Worm (Caenorhabditis elegans) whole organism, young adult: Measurements from ENCODE around the gene ptc-1.

Experiments
- C17E4.6 ChIP-seq: fragments of 200-800 bp; sonication (Bioruptor generic); IDR thresholded peaks from 2 replicates; pipeline ENCODE4 v1.3.6; 2022; ENCODE audit warnings: missing genetic modification reagents, missing genetic modification characterization, missing compliant biosample characterization
- F22D6.2 ChIP-seq: sonication (generic microtip); optimal IDR thresholded peaks from 2 replicates; lab custom pipeline; 2016; ENCODE audit warnings: mild to moderate bottlenecking, missing genetic modification characterization, missing compliant biosample characterization
- F49E8.2 ChIP-seq: sonication (generic microtip); optimal IDR thresholded peaks from 3 replicates; lab custom pipeline; 2017; ENCODE audit warnings: missing genetic modification characterization, mild to moderate bottlenecking, missing compliant biosample characterization, antibody characterized with exemption, moderate library complexity; ENCODE audit not compliant: insufficient read depth
- F55B11.4 ChIP-seq: sonication (generic microtip); optimal IDR thresholded peaks from 2 replicates; lab custom pipeline; 2016; ENCODE audit warnings: missing compliant biosample characterization, missing genetic modification characterization, borderline replicate concordance; ENCODE audit not compliant: insufficient read depth
- Y56A3A.18 ChIP-seq: fragments of 200-800 bp; sonication (Bioruptor generic); IDR thresholded peaks from 2 replicates; pipeline ENCODE4 v1.3.6; 2022; ENCODE audit warnings: missing genetic modification reagents, missing genetic modification characterization, missing compliant biosample characterization
- Y95B8A.8 ChIP-seq: fragments of 200-800 bp; sonication (Bioruptor generic); IDR thresholded peaks from 2 replicates; pipeline ENCODE4 v1.3.6; 2022; ENCODE audit warnings: missing genetic modification reagents, missing genetic modification characterization, missing compliant biosample characterization
- akir-1 ChIP-seq: fragments of 200-800 bp; sonication (Bioruptor generic); optimal IDR thresholded peaks from 2 replicates; lab custom pipeline; 2018; ENCODE audit warnings: mild to moderate bottlenecking, missing genetic modification characterization, moderate library complexity, missing compliant biosample characterization
- aptf-3 ChIP-seq: fragments of 200-800 bp; sonication (Bioruptor generic); IDR thresholded peaks from 2 replicates; pipeline ENCODE4 v1.3.6; 2022; ENCODE audit warnings: missing genetic modification characterization, missing compliant biosample characterization
- atf-7 ChIP-seq: sonication (generic microtip); optimal IDR thresholded peaks from 2 replicates; lab custom pipeline; 2017; ENCODE audit warnings: mild to moderate bottlenecking, missing genetic modification characterization, missing compliant biosample characterization
- attf-3 ChIP-seq: fragments of 200-800 bp; sonication (Bioruptor generic); conservative IDR thresholded peaks from 2 replicates; pipeline ENCODE4 v1.3.6; 2022; ENCODE audit warnings: missing genetic modification reagents, missing genetic modification characterization, missing compliant biosample characterization
- cebp-1 ChIP-seq, 2 experiments: fragments of 200-800 bp in 1 of 2; sonication (Bioruptor generic) in 1 of 2; sonication (generic microtip) in 1 of 2; IDR thresholded peaks in 1 of 2; optimal IDR thresholded peaks in 1 of 2; 2 replicates each; pipeline versions ENCODE4 v1.3.6 to Lab custom; 2017 to 2022; ENCODE audit warnings: missing compliant biosample characterization in 2 of 2, missing genetic modification characterization in 2 of 2, mild to moderate bottlenecking in 1 of 2, missing genetic modification reagents in 1 of 2, moderate library complexity in 1 of 2
- ceh-40 ChIP-seq: fragments of 200-800 bp; sonication (Bioruptor generic); IDR thresholded peaks from 2 replicates; pipeline ENCODE4 v1.3.6; 2022; ENCODE audit warnings: missing genetic modification characterization, missing compliant biosample characterization
- ceh-79 ChIP-seq: sonication (generic microtip); optimal IDR thresholded peaks from 2 replicates; lab custom pipeline; 2017; ENCODE audit warnings: mild to moderate bottlenecking, missing genetic modification characterization, missing compliant biosample characterization
- chd-7 ChIP-seq: sonication (generic microtip); optimal IDR thresholded peaks from 2 replicates; lab custom pipeline; 2016; ENCODE audit warnings: mild to moderate bottlenecking, missing genetic modification characterization, moderate library complexity, missing compliant biosample characterization
- dox-1 ChIP-seq: fragments of 200-800 bp; sonication (Bioruptor generic); IDR thresholded peaks from 2 replicates; pipeline ENCODE4 v1.3.6; 2022; ENCODE audit warnings: missing genetic modification reagents, missing genetic modification characterization, missing compliant biosample characterization
- dpff-1 ChIP-seq: sonication (generic microtip); optimal IDR thresholded peaks from 2 replicates; lab custom pipeline; 2017; ENCODE audit warnings: mild to moderate bottlenecking, missing genetic modification characterization, missing compliant biosample characterization
- dpl-1 ChIP-seq: fragments of 150-350 bp; optimal IDR thresholded peaks from 2 replicates; lab custom pipeline; 2014; ENCODE audit warnings: missing biosample characterization, missing genetic modification reagents, missing genetic modification characterization
- egl-44 ChIP-seq: fragments of 200-800 bp; sonication (Bioruptor generic); IDR thresholded peaks from 2 replicates; pipeline ENCODE4 v1.3.6; 2022; ENCODE audit warnings: missing genetic modification reagents, missing genetic modification characterization, missing compliant biosample characterization
- him-1 ChIP-seq: sonication (generic microtip); optimal IDR thresholded peaks from 2 replicates; lab custom pipeline; 2016; ENCODE audit warnings: missing genotype, missing genetic modification reagents, missing genetic modification characterization, missing compliant biosample characterization
- hlh-26 ChIP-seq: fragments of 200-800 bp; sonication (Bioruptor generic); conservative IDR thresholded peaks from 2 replicates; pipeline ENCODE4 v1.3.6; 2022; ENCODE audit warnings: missing genetic modification reagents, missing genetic modification characterization, missing compliant biosample characterization
- hrde-1 ChIP-seq: sonication (generic microtip); optimal IDR thresholded peaks from 2 replicates; lab custom pipeline; 2016; ENCODE audit warnings: missing genetic modification characterization, mild to moderate bottlenecking, missing compliant biosample characterization, moderate library complexity, missing genotype, missing genetic modification reagents, borderline replicate concordance
- let-607 ChIP-seq, 2 experiments: fragments of 200-800 bp in 1 of 2; sonication (Bioruptor generic) in 1 of 2; sonication (generic microtip) in 1 of 2; optimal IDR thresholded peaks; 2 replicates each; lab custom pipeline; 2016 to 2018; ENCODE audit warnings: mild to moderate bottlenecking in 2 of 2, missing compliant biosample characterization in 2 of 2, missing genetic modification characterization in 2 of 2, moderate library complexity in 2 of 2, missing genotype in 1 of 2
- lin-35 ChIP-seq, 3 experiments: fragments of 150-350 bp in 2 of 3; sonication (generic microtip) in 1 of 3; optimal IDR thresholded peaks; 2 replicates each; lab custom pipeline; 2014 to 2018; ENCODE audit warnings: missing biosample characterization in 3 of 3, missing genetic modification characterization in 3 of 3, missing genetic modification reagents in 3 of 3
- lin-40 ChIP-seq: sonication (generic microtip); optimal IDR thresholded peaks from 2 replicates; lab custom pipeline; 2016; ENCODE audit warnings: missing genetic modification characterization, mild to moderate bottlenecking, missing compliant biosample characterization, missing genotype, missing genetic modification reagents
- lsl-1 ChIP-seq: fragments of 200-800 bp; sonication (Bioruptor generic); optimal IDR thresholded peaks from 2 replicates; lab custom pipeline; 2018; ENCODE audit warnings: mild to moderate bottlenecking, missing genetic modification characterization, moderate library complexity, missing compliant biosample characterization
- madf-6 ChIP-seq: fragments of 200-800 bp; sonication (Bioruptor generic); IDR thresholded peaks from 2 replicates; pipeline ENCODE4 v1.3.6; 2022; ENCODE audit warnings: missing genetic modification reagents, missing genetic modification characterization, missing compliant biosample characterization
- mes-4 ChIP-seq: sonication (generic microtip); optimal IDR thresholded peaks from 2 replicates; lab custom pipeline; 2016; ENCODE audit warnings: missing genotype, missing genetic modification characterization, missing compliant biosample characterization
- mxl-1 ChIP-seq: sonication (generic microtip); optimal IDR thresholded peaks from 2 replicates; lab custom pipeline; 2016; ENCODE audit warnings: missing genetic modification characterization, missing compliant biosample characterization
- nhr-120 ChIP-seq: fragments of 200-800 bp; sonication (Bioruptor generic); IDR thresholded peaks from 2 replicates; pipeline ENCODE4 v1.3.6; 2022; ENCODE audit warnings: missing genetic modification characterization, missing compliant biosample characterization
- nhr-80 ChIP-seq: sonication (generic microtip); optimal IDR thresholded peaks from 2 replicates; lab custom pipeline; 2016; ENCODE audit warnings: missing genetic modification characterization, missing compliant biosample characterization
- nhr-90 ChIP-seq: sonication (generic microtip); optimal IDR thresholded peaks from 2 replicates; lab custom pipeline; 2016; ENCODE audit warnings: missing genotype, mild to moderate bottlenecking, missing genetic modification characterization, missing compliant biosample characterization
- pha-4 ChIP-seq: fragments of 150-350 bp; sonication (generic microtip); optimal IDR thresholded peaks from 2 replicates; lab custom pipeline; 2014; ENCODE audit warnings: missing biosample characterization, missing genetic modification reagents, missing genetic modification characterization
- repo-1 ChIP-seq: sonication (generic microtip); optimal IDR thresholded peaks from 2 replicates; lab custom pipeline; 2017; ENCODE audit warnings: mild to moderate bottlenecking, missing genetic modification characterization, missing compliant biosample characterization
- snpc-1.3 ChIP-seq: sonication (generic microtip); optimal IDR thresholded peaks from 2 replicates; lab custom pipeline; 2017; ENCODE audit warnings: missing genetic modification characterization, mild to moderate bottlenecking, missing compliant biosample characterization, antibody characterized with exemption, moderate library complexity, missing genotype, missing genetic modification reagents; ENCODE audit not compliant: insufficient read depth
- snpc-3.4 ChIP-seq: sonication (generic microtip); optimal IDR thresholded peaks from 2 replicates; lab custom pipeline; 2017; ENCODE audit warnings: missing genetic modification characterization, mild to moderate bottlenecking, missing compliant biosample characterization, antibody characterized with exemption, moderate library complexity, missing genotype, missing genetic modification reagents
- snpc-4 ChIP-seq, 5 experiments: fragments of 150-350 bp in 1 of 5; sonication (generic microtip) in 4 of 5; optimal IDR thresholded peaks; 2 replicates each; lab custom pipeline; 2014 to 2018; ENCODE audit warnings: missing genetic modification characterization in 5 of 5, missing biosample characterization in 3 of 5, antibody characterized with exemption in 2 of 5, mild to moderate bottlenecking in 2 of 5, missing compliant biosample characterization in 2 of 5, missing genotype in 2 of 5, moderate library complexity in 2 of 5, missing genetic modification reagents in 1 of 5
- tbp1 ChIP-seq: fragments of 200-800 bp; sonication (Bioruptor generic); optimal IDR thresholded peaks from 2 replicates; lab custom pipeline; 2018; ENCODE audit warnings: mild to moderate bottlenecking, missing genetic modification characterization, missing compliant biosample characterization
- tbx-9 ChIP-seq: sonication (generic microtip); optimal IDR thresholded peaks from 2 replicates; lab custom pipeline; 2016; ENCODE audit warnings: borderline replicate concordance, missing genetic modification characterization, inconsistent platforms, missing compliant biosample characterization
- xnd-1 ChIP-seq: sonication (generic microtip); optimal IDR thresholded peaks from 2 replicates; lab custom pipeline; 2016; ENCODE audit warnings: missing genotype, missing genetic modification reagents, missing genetic modification characterization, missing compliant biosample characterization
- ztf-18 ChIP-seq: sonication (generic microtip); optimal IDR thresholded peaks from 2 replicates; lab custom pipeline; 2016; ENCODE audit warnings: missing genotype, mild to moderate bottlenecking, missing genetic modification characterization, missing compliant biosample characterization
- ztf-28 ChIP-seq: fragments of 200-800 bp; sonication (Bioruptor generic); IDR thresholded peaks from 2 replicates; pipeline ENCODE4 v1.3.6; 2022; ENCODE audit warnings: missing genetic modification reagents, missing genetic modification characterization, missing compliant biosample characterization
- ztf-3 ChIP-seq: fragments of 200-800 bp; sonication (Bioruptor generic); optimal IDR thresholded peaks from 2 replicates; lab custom pipeline; 2018; ENCODE audit warnings: mild to moderate bottlenecking, missing genetic modification characterization, missing compliant biosample characterization

The ptc-1 gene

DNA sequence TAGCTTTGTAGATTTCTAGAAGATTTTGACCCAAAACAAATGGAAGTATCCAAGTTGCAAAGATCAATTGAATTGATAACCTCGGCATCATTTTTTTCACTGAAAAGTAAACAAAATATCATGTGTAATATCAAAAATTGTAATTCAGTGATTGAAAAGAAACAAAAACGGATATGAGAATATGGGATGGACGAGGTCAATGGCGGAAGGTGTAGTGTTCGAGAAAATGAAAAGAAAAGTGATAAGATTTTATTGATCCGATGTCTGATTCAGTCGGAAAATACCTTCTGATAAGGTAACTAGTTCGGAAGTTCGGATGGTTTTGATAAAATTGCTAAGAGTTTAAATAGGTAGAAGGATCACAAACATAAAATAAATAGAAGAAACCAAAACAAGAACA, 45.1 kb downstream of the ptc-1 start, which contains the start of gene ZK669.2:
TSS of gene ZK669.2 (minus strand) at position 101 of the 400 bp plus-strand sequence.
- TF ChIP-seq nhr-120 (GFP tag; lab: Robert Waterston, UW) (no peak), ztf-28 (GFP tag; lab: Robert Waterston, UW) (no peak), pha-4 (no peak), F22D6.2 (tag; lab: Kevin White, UChicago) (no peak), dpff-1 (tag; lab: Kevin White, UChicago) (no peak), snpc-4 (GFP tag; optimal IDR thresholded peaks at IDR 0.05; lab: Kevin White, UChicago) (no peak), snpc-4 (tag; optimal IDR thresholded peaks at IDR 0.05; lab: Kevin White, UChicago) (no peak), mxl-1 (tag; lab: Kevin White, UChicago) (no peak), Y95B8A.8 (GFP tag; lab: Robert Waterston, UW) (no peak), tbx-9 (tag; lab: Kevin White, UChicago) (no peak), lin-35 (GFP tag; optimal IDR thresholded peaks at IDR 0.05; lab: Kevin White, UChicago) (no peak), attf-3 (GFP tag; lab: Robert Waterston, UW) (no peak), him-1 (tag; lab: Kevin White, UChicago) (no peak), snpc-1.3 (tag; lab: Kevin White, UChicago) (no peak), C17E4.6 (GFP tag; lab: Robert Waterston, UW) (no peak), F55B11.4 (tag; lab: Kevin White, UChicago) (no peak)

DNA sequence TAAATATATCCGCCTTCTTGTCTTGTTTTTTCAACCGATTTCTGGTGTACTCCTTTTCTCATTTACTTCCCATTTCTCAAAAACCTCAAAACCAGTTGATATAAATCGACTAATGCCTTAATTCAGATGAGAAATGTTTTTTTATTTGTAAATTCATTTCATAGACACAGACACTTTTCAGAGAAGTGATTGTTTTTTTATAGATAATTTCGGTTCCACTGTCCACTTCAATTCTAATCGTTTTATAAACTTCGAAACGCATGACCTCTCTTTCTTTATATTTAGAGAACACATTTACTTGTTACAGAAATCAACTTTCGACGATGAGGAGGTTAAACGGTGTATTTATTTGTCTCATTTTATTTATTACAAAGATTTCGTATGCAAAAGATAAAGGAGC, 47.8 kb downstream of the ptc-1 start, which contains the start of gene ZK669.3:
TSS of gene ZK669.3 (plus strand) at position 301 of the 400 bp plus-strand sequence.
- TF ChIP-seq madf-6 (GFP tag; lab: Robert Waterston, UW) (no peak), lsl-1 (GFP tag; lab: Kevin White, UChicago) (no peak), hlh-26 (GFP tag; lab: Robert Waterston, UW) (no peak)

DNA sequence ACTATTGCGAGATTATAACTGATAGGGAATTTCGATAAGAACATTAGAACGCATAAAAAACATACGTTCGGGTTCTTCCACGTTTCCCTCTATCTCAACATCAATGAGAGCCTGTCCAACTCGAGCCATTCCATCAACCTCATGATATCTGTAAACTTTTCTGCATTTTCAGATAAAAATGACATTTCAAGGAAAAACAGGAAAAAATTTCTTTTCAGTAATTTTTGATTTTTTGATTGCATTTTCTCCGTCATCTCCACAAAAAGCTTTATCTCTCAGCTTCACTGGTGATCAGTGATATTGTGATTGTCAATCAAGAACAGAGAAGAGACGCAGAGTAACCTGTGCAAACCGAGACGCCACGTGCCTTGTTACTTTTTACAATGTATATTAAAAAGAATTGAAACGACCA, 51.3 kb downstream of the ptc-1 start:
- TF ChIP-seq cebp-1 (GFP tag; IDR thresholded peaks at IDR 0.05; lab: Robert Waterston, UW) (no peak), cebp-1 (tag; optimal IDR thresholded peaks at IDR 0.05; lab: Kevin White, UChicago) (peak; percentile 28), hrde-1 (no peak), chd-7 (tag; lab: Kevin White, UChicago) (no peak), dpl-1 (no peak), ztf-3 (GFP tag; lab: Kevin White, UChicago) (no peak), nhr-90 (peak; percentile 28), lin-40 (tag; lab: Kevin White, UChicago) (peak; percentile 42), snpc-3.4 (tag; lab: Kevin White, UChicago) (no peak), tbp1 (GFP tag; lab: Kevin White, UChicago) (peak; percentile 10), akir-1 (GFP tag; lab: Kevin White, UChicago) (no peak), let-607 (tag; optimal IDR thresholded peaks at IDR 0.05; lab: Kevin White, UChicago) (peak; percentile 47 to 83), atf-7 (tag; lab: Kevin White, UChicago) (peak; percentile 57), nhr-80 (peak; percentile 91)

DNA sequence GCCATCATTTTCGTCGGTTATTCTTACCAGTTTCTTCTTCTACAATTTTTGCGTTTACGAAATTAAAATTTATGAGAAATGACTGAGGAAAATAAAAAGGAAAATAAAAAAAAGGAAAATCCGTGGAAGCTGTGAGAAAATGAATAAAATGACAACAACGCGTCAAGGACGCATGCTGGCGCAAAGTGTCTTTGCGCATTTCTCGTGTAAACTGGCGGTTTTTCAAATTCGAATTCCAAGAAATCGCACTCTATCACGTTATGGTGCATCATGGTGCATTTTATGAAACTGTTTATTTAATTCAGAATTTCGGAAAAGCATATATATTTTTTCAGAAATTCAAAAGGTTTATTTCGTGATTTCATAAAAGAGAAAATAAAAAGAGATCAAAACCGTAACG, 52.1 kb downstream of the ptc-1 start, which contains the start of gene dbt-1:
TSS of gene dbt-1 (minus strand) at position 39 of the 400 bp plus-strand sequence.
- TF ChIP-seq egl-44 (GFP tag; lab: Robert Waterston, UW) (no peak), F49E8.2 (tag; lab: Kevin White, UChicago) (no peak), aptf-3 (GFP tag; lab: Robert Waterston, UW) (no peak), ztf-18 (tag; lab: Kevin White, UChicago) (peak; percentile 95), xnd-1 (tag; lab: Kevin White, UChicago) (peak; percentile 40), ceh-79 (tag; lab: Kevin White, UChicago) (no peak), F55B11.4 (tag; lab: Kevin White, UChicago) (no peak), Y56A3A.18 (GFP tag; lab: Robert Waterston, UW) (peak; percentile 55; the same call in 1 of the 2 replicates), dox-1 (GFP tag; lab: Robert Waterston, UW) (no peak), mes-4 (tag; lab: Kevin White, UChicago) (no peak), ztf-3 (GFP tag; lab: Kevin White, UChicago) (no peak), ceh-40 (GFP tag; lab: Robert Waterston, UW) (no peak), snpc-4 (GFP tag; optimal IDR thresholded peaks at IDR 0.05; lab: Kevin White, UChicago) (no peak), snpc-4 (tag; optimal IDR thresholded peaks at IDR 0.05; lab: Kevin White, UChicago) (peak in 1 of 4 experiments; percentile 34), repo-1 (no peak)
